1 fruit fly cellular context compared by ENCODE assay signal in genomic region chr2L:5042076-5042475, dm6.
TF ChIP-seq lines count a peak whose summit lies in the region.

No protein-coding gene starts in this region.

TF ChIP-seq in whole organism, embryonic, 481 proteins besides CTCF, POLR2A, EP300 and RAD21 (continued from another document and continues in another):
- TF ChIP-seq CG8478 (optimal IDR thresholded peaks at IDR 0.05; lab: Kevin White, UChicago), result no peak
- no peak for TF ChIP-seq CG12744 (GFP tag; optimal IDR thresholded peaks at IDR 0.05; lab: Kevin White, UChicago)
- TF ChIP-seq fd102C (GFP tag; optimal IDR thresholded peaks at IDR 0.05; lab: Kevin White, UChicago), result no peak
- no peak for TF ChIP-seq CG31224 (GFP tag; IDR thresholded peaks at IDR 0.05; lab: Robert Waterston, UW)
- TF ChIP-seq az2 (GFP tag; optimal IDR thresholded peaks at IDR 0.05; lab: Kevin White, UChicago), result no peak
- TF ChIP-seq bbx (GFP tag; IDR thresholded peaks at IDR 0.05; lab: Robert Waterston, UW; ENCODE audit: partially characterized antibody), result no peak
- TF ChIP-seq nmo (GFP tag; optimal IDR thresholded peaks at IDR 0.05; lab: Kevin White, UChicago), result peak; percentile 27
- TF ChIP-seq Hr39 (optimal IDR thresholded peaks at IDR 0.05; lab: Kevin White, UChicago), result no peak
- no peak for TF ChIP-seq kay (GFP tag; optimal IDR thresholded peaks at IDR 0.05; lab: Kevin White, UChicago)
- no peak for TF ChIP-seq CG4820 (GFP tag; optimal IDR thresholded peaks at IDR 0.05; lab: Kevin White, UChicago)
- no peak for TF ChIP-seq fd3F (GFP tag; optimal IDR thresholded peaks at IDR 0.05; lab: Kevin White, UChicago)
- TF ChIP-seq CG13296 (GFP tag; optimal IDR thresholded peaks at IDR 0.05; lab: Kevin White, UChicago), result no peak
- TF ChIP-seq pum (GFP tag; optimal IDR thresholded peaks at IDR 0.05; lab: Kevin White, UChicago), result no peak
- TF ChIP-seq sug (tag; optimal IDR thresholded peaks at IDR 0.05; lab: Kevin White, UChicago), result no peak
- TF ChIP-seq Optix (GFP tag; IDR thresholded peaks at IDR 0.05; lab: Robert Waterston, UW), result no peak
- TF ChIP-seq run (tag; optimal IDR thresholded peaks at IDR 0.05; lab: Kevin White, UChicago), result no peak
- TF ChIP-seq CG12236 (GFP tag; optimal IDR thresholded peaks at IDR 0.05; lab: Kevin White, UChicago), result no peak
- no peak for TF ChIP-seq cato (GFP tag; optimal IDR thresholded peaks at IDR 0.05; lab: Kevin White, UChicago; ENCODE audit: borderline replicate concordance)
- no peak for TF ChIP-seq CG2875 (GFP tag; optimal IDR thresholded peaks at IDR 0.05; lab: Kevin White, UChicago)
- no peak for TF ChIP-seq Fer2 (tag; optimal IDR thresholded peaks at IDR 0.05; lab: Kevin White, UChicago)
- no peak for TF ChIP-seq NFAT (GFP tag; IDR thresholded peaks at IDR 0.05; lab: Robert Waterston, UW)
- no peak for TF ChIP-seq scrt (GFP tag; optimal IDR thresholded peaks at IDR 0.05; lab: Kevin White, UChicago)
- no peak for TF ChIP-seq slp2 (GFP tag; optimal IDR thresholded peaks at IDR 0.05; lab: Kevin White, UChicago)
- TF ChIP-seq Deaf1 (tag; optimal IDR thresholded peaks at IDR 0.05; lab: Kevin White, UChicago), result no peak
- no peak for TF ChIP-seq CG5245 (GFP tag; optimal IDR thresholded peaks at IDR 0.05; lab: Kevin White, UChicago)
- no peak for TF ChIP-seq exex (tag; optimal IDR thresholded peaks at IDR 0.05; lab: Kevin White, UChicago)
- peak in 1 of 3 experiments; percentile 57 for TF ChIP-seq lola (GFP tag; optimal IDR thresholded peaks at IDR 0.05; lab: Kevin White, UChicago)
- TF ChIP-seq ato (GFP tag; IDR thresholded peaks at IDR 0.05; lab: Robert Waterston, UW; ENCODE audit: partially characterized antibody), result no peak
- no peak for TF ChIP-seq HLHmδ (GFP tag; optimal IDR thresholded peaks at IDR 0.05; lab: Kevin White, UChicago)
- no peak for TF ChIP-seq CG2199 (GFP tag; IDR thresholded peaks at IDR 0.05; lab: Robert Waterston, UW)
- no peak for TF ChIP-seq Lhr (GFP tag; optimal IDR thresholded peaks at IDR 0.05; lab: Kevin White, UChicago)
- no peak for TF ChIP-seq CG3065 (GFP tag; optimal IDR thresholded peaks at IDR 0.05; lab: Kevin White, UChicago)
- TF ChIP-seq bsh (GFP tag; optimal IDR thresholded peaks at IDR 0.05; lab: Kevin White, UChicago), result peak in 1 of 2 experiments; percentile 53
- TF ChIP-seq CG11398 (GFP tag; optimal IDR thresholded peaks at IDR 0.05; lab: Kevin White, UChicago), result no peak
- peak; percentile 42 for TF ChIP-seq grau (tag; optimal IDR thresholded peaks at IDR 0.05; lab: Kevin White, UChicago)
- TF ChIP-seq CG7556 (GFP tag; optimal IDR thresholded peaks at IDR 0.05; lab: Kevin White, UChicago), result no peak
- TF ChIP-seq CG4617 (GFP tag; optimal IDR thresholded peaks at IDR 0.05; lab: Kevin White, UChicago; ENCODE audit: borderline replicate concordance), result no peak
- no peak for TF ChIP-seq maf-S (GFP tag; optimal IDR thresholded peaks at IDR 0.05; lab: Kevin White, UChicago)
- no peak for TF ChIP-seq bab2 (GFP tag; optimal IDR thresholded peaks at IDR 0.05; lab: Kevin White, UChicago)
- TF ChIP-seq CG13894 (tag; optimal IDR thresholded peaks at IDR 0.05; lab: Kevin White, UChicago), result no peak
- peak; percentile 17 for TF ChIP-seq CG1602 (GFP tag; optimal IDR thresholded peaks at IDR 0.05; lab: Kevin White, UChicago)
- TF ChIP-seq CG12769 (tag; optimal IDR thresholded peaks at IDR 0.05; lab: Kevin White, UChicago), result no peak
- TF ChIP-seq Side (GFP tag; optimal IDR thresholded peaks at IDR 0.05; lab: Kevin White, UChicago), result no peak
- TF ChIP-seq Neu2 (GFP tag; optimal IDR thresholded peaks at IDR 0.05; lab: Kevin White, UChicago; ENCODE audit: borderline replicate concordance), result no peak
- no peak for TF ChIP-seq CG11093 (GFP tag; IDR thresholded peaks at IDR 0.05; lab: Robert Waterston, UW)
- TF ChIP-seq Dbx (GFP tag; IDR thresholded peaks at IDR 0.05; lab: Robert Waterston, UW), result no peak
- no peak for TF ChIP-seq tio (GFP tag; optimal IDR thresholded peaks at IDR 0.05; lab: Kevin White, UChicago)
- no peak for TF ChIP-seq Meics (GFP tag; optimal IDR thresholded peaks at IDR 0.05; lab: Kevin White, UChicago)
- TF ChIP-seq zf30C (GFP tag; optimal IDR thresholded peaks at IDR 0.05; lab: Kevin White, UChicago), result peak; percentile 43
- TF ChIP-seq CG4730 (GFP tag; IDR thresholded peaks at IDR 0.05; lab: Robert Waterston, UW), result no peak
- no peak for TF ChIP-seq org-1 (GFP tag; optimal IDR thresholded peaks at IDR 0.05; lab: Kevin White, UChicago)
- TF ChIP-seq h (optimal IDR thresholded peaks at IDR 0.05; lab: Kevin White, UChicago), result no peak
- TF ChIP-seq Hr51 (GFP tag; optimal IDR thresholded peaks at IDR 0.05; lab: Kevin White, UChicago), result peak in 1 of 2 experiments; percentile 40
- no peak for TF ChIP-seq zfh2 (GFP tag; optimal IDR thresholded peaks at IDR 0.05; lab: Kevin White, UChicago)
- no peak for TF ChIP-seq CG11723 (GFP tag; optimal IDR thresholded peaks at IDR 0.05; lab: Kevin White, UChicago)
- TF ChIP-seq gt (GFP tag; IDR thresholded peaks at IDR 0.05; lab: Robert Waterston, UW), result no peak
- TF ChIP-seq sima (GFP tag; optimal IDR thresholded peaks at IDR 0.05; lab: Kevin White, UChicago), result no peak
- TF ChIP-seq tin (GFP tag; optimal IDR thresholded peaks at IDR 0.05; lab: Kevin White, UChicago), result no peak
- no peak for TF ChIP-seq sr (GFP tag; IDR thresholded peaks at IDR 0.05; lab: Robert Waterston, UW)
- TF ChIP-seq CG14050 (GFP tag; IDR thresholded peaks at IDR 0.05; lab: Robert Waterston, UW), result no peak
- TF ChIP-seq luna (GFP tag; optimal IDR thresholded peaks at IDR 0.05; lab: Kevin White, UChicago), result no peak
- TF ChIP-seq CG15269 (tag; optimal IDR thresholded peaks at IDR 0.05; lab: Kevin White, UChicago), result peak; percentile 23
- no peak for TF ChIP-seq ewg (GFP tag; optimal IDR thresholded peaks at IDR 0.05; lab: Kevin White, UChicago)
- no peak for TF ChIP-seq ro (GFP tag; IDR thresholded peaks at IDR 0.05; lab: Robert Waterston, UW)
- TF ChIP-seq CG16813 (GFP tag; IDR thresholded peaks at IDR 0.05; lab: Robert Waterston, UW; ENCODE audit: partially characterized antibody), result no peak
- peak; percentile 62 for TF ChIP-seq dmrt11E (tag; optimal IDR thresholded peaks at IDR 0.05; lab: Kevin White, UChicago)
- no peak for TF ChIP-seq gcm2 (GFP tag; optimal IDR thresholded peaks at IDR 0.05; lab: Kevin White, UChicago)
- peak; percentile 53; the same call in 2 of the 3 replicates for TF ChIP-seq CG17361 (GFP tag; IDR thresholded peaks at IDR 0.05; lab: Robert Waterston, UW)
- TF ChIP-seq gem (tag; optimal IDR thresholded peaks at IDR 0.05; lab: Kevin White, UChicago), result no peak
- TF ChIP-seq CG17385 (GFP tag; optimal IDR thresholded peaks at IDR 0.05; lab: Kevin White, UChicago), result peak; percentile 27
- peak; percentile 54 for TF ChIP-seq CoRest (tag; optimal IDR thresholded peaks at IDR 0.05; lab: Kevin White, UChicago)
- no peak for TF ChIP-seq salm (tag; optimal IDR thresholded peaks at IDR 0.05; lab: Kevin White, UChicago)
- no peak for TF ChIP-seq CG33213 (GFP tag; optimal IDR thresholded peaks at IDR 0.05; lab: Kevin White, UChicago)
- no peak for TF ChIP-seq fru (optimal IDR thresholded peaks at IDR 0.05; lab: Kevin White, UChicago)
- TF ChIP-seq CG15601 (tag; optimal IDR thresholded peaks at IDR 0.05; lab: Kevin White, UChicago), result no peak
- TF ChIP-seq nerfin-1 (tag; optimal IDR thresholded peaks at IDR 0.05; lab: Kevin White, UChicago), result peak; percentile 25
- no peak for TF ChIP-seq Abd-B (GFP tag; optimal IDR thresholded peaks at IDR 0.05; lab: Kevin White, UChicago)
- peak; percentile 46 for TF ChIP-seq zen (tag; optimal IDR thresholded peaks at IDR 0.05; lab: Kevin White, UChicago)
- no peak for TF ChIP-seq HHEX (GFP tag; optimal IDR thresholded peaks at IDR 0.05; lab: Kevin White, UChicago)
- TF ChIP-seq CG17328 (GFP tag; IDR thresholded peaks at IDR 0.05; lab: Robert Waterston, UW), result peak; percentile 30; the same call in 1 of the 2 replicates
- no peak for TF ChIP-seq pita (GFP tag; optimal IDR thresholded peaks at IDR 0.05; lab: Kevin White, UChicago)
- peak; percentile 62 for TF ChIP-seq CG2678 (tag; optimal IDR thresholded peaks at IDR 0.05; lab: Kevin White, UChicago)
- no peak for TF ChIP-seq inv (GFP tag; IDR thresholded peaks at IDR 0.05; lab: Robert Waterston, UW; ENCODE audit: partially characterized antibody)
- TF ChIP-seq Mes4 (GFP tag; optimal IDR thresholded peaks at IDR 0.05; lab: Kevin White, UChicago), result no peak
- TF ChIP-seq lov (optimal IDR thresholded peaks at IDR 0.05; lab: Kevin White, UChicago), result no peak
- TF ChIP-seq lov (GFP tag; IDR thresholded peaks at IDR 0.05; lab: Robert Waterston, UW), result no peak
- TF ChIP-seq CG8290 (GFP tag; optimal IDR thresholded peaks at IDR 0.05; lab: Kevin White, UChicago), result no peak
- no peak for TF ChIP-seq CG8290 (tag; optimal IDR thresholded peaks at IDR 0.05; lab: Kevin White, UChicago)
- TF ChIP-seq en (GFP tag; optimal IDR thresholded peaks at IDR 0.05; lab: Kevin White, UChicago), result no peak
- peak; percentile 88 for TF ChIP-seq sens (GFP tag; lab: Kevin White, UChicago)
- peak; percentile 31 for TF ChIP-seq CG17359 (tag; optimal IDR thresholded peaks at IDR 0.05; lab: Kevin White, UChicago)
- no peak for TF ChIP-seq BEAF-32 (GFP tag; optimal IDR thresholded peaks at IDR 0.05; lab: Kevin White, UChicago)
- TF ChIP-seq CG15696 (tag; optimal IDR thresholded peaks at IDR 0.05; lab: Kevin White, UChicago), result peak; percentile 55
- TF ChIP-seq Hr3 (GFP tag; optimal IDR thresholded peaks at IDR 0.05; lab: Kevin White, UChicago), result no peak
- TF ChIP-seq br (optimal IDR thresholded peaks at IDR 0.05; lab: Kevin White, UChicago), result no peak
- TF ChIP-seq CG32532 (GFP tag; IDR thresholded peaks at IDR 0.05; lab: Robert Waterston, UW), result no peak
- TF ChIP-seq dmrt99B (tag; optimal IDR thresholded peaks at IDR 0.05; lab: Kevin White, UChicago), result peak; percentile 37
- TF ChIP-seq Lpt (GFP tag; optimal IDR thresholded peaks at IDR 0.05; lab: Kevin White, UChicago), result no peak
- no peak for TF ChIP-seq Trl (optimal IDR thresholded peaks at IDR 0.05; lab: Kevin White, UChicago)
- no peak for TF ChIP-seq Trl (GFP tag; optimal IDR thresholded peaks at IDR 0.05; lab: Kevin White, UChicago)
- TF ChIP-seq Spps (tag; optimal IDR thresholded peaks at IDR 0.05; lab: Kevin White, UChicago), result no peak
- peak; percentile 88 for TF ChIP-seq CG11696 (GFP tag; IDR thresholded peaks at IDR 0.05; lab: Robert Waterston, UW)
- TF ChIP-seq Camta (GFP tag; optimal IDR thresholded peaks at IDR 0.05; lab: Kevin White, UChicago), result no peak
- no peak for TF ChIP-seq CG3838 (GFP tag; optimal IDR thresholded peaks at IDR 0.05; lab: Kevin White, UChicago)
- no peak for TF ChIP-seq sens-2 (GFP tag; IDR thresholded peaks at IDR 0.05; lab: Robert Waterston, UW)
- TF ChIP-seq jing (GFP tag; optimal IDR thresholded peaks at IDR 0.05; lab: Kevin White, UChicago), result no peak
- TF ChIP-seq Gsc (GFP tag; IDR thresholded peaks at IDR 0.05; lab: Robert Waterston, UW), result no peak
- no peak for TF ChIP-seq CG5953 (GFP tag; IDR thresholded peaks at IDR 0.05; lab: Robert Waterston, UW)
- TF ChIP-seq CG9797 (GFP tag; optimal IDR thresholded peaks at IDR 0.05; lab: Kevin White, UChicago), result no peak
- 0 out of 2 replicates have a peak, but pooled peaks have one; percentile 32 for TF ChIP-seq CG6689 (GFP tag; IDR thresholded peaks at IDR 0.05; lab: Robert Waterston, UW)
- peak; percentile 1 for TF ChIP-seq Nf-YB (GFP tag; optimal IDR thresholded peaks at IDR 0.05; lab: Kevin White, UChicago)
- TF ChIP-seq insv (GFP tag; optimal IDR thresholded peaks at IDR 0.05; lab: Kevin White, UChicago), result no peak
- no peak for TF ChIP-seq ap (GFP tag; IDR thresholded peaks at IDR 0.05; lab: Robert Waterston, UW)
- TF ChIP-seq CG3995 (GFP tag; optimal IDR thresholded peaks at IDR 0.05; lab: Kevin White, UChicago), result no peak
- TF ChIP-seq MTF-1 (GFP tag; optimal IDR thresholded peaks at IDR 0.05; lab: Kevin White, UChicago; ENCODE audit: borderline replicate concordance), result no peak
- TF ChIP-seq row (GFP tag; IDR thresholded peaks at IDR 0.05; lab: Robert Waterston, UW), result peak; percentile 48
- TF ChIP-seq CG7786 (GFP tag; optimal IDR thresholded peaks at IDR 0.05; lab: Kevin White, UChicago), result no peak
- TF ChIP-seq CG17802 (tag; optimal IDR thresholded peaks at IDR 0.05; lab: Kevin White, UChicago), result no peak
- TF ChIP-seq Opbp (GFP tag; IDR thresholded peaks at IDR 0.05; lab: Robert Waterston, UW; ENCODE audit: partially characterized antibody), result no peak
- TF ChIP-seq Rfx (GFP tag; IDR thresholded peaks at IDR 0.05; lab: Robert Waterston, UW), result no peak
- TF ChIP-seq CG4328 (GFP tag; optimal IDR thresholded peaks at IDR 0.05; lab: Kevin White, UChicago), result no peak
- TF ChIP-seq dysf (GFP tag; IDR thresholded peaks at IDR 0.05; lab: Robert Waterston, UW), result no peak
- no peak for TF ChIP-seq disco-r (GFP tag; optimal IDR thresholded peaks at IDR 0.05; lab: Kevin White, UChicago)
- TF ChIP-seq jumu (GFP tag; optimal IDR thresholded peaks at IDR 0.05; lab: Kevin White, UChicago), result no peak
- no peak for TF ChIP-seq D (optimal IDR thresholded peaks at IDR 0.05; lab: Kevin White, UChicago)
- no peak for TF ChIP-seq D (GFP tag; optimal IDR thresholded peaks at IDR 0.05; lab: Kevin White, UChicago)
- TF ChIP-seq ken (GFP tag; IDR thresholded peaks at IDR 0.05; lab: Robert Waterston, UW), result peak; percentile 32; the same call in 1 of the 3 replicates
- no peak for TF ChIP-seq ssp (GFP tag; IDR thresholded peaks at IDR 0.05; lab: Robert Waterston, UW)
- TF ChIP-seq CG4707 (GFP tag; optimal IDR thresholded peaks at IDR 0.05; lab: Kevin White, UChicago), result no peak
- TF ChIP-seq CG1024 (GFP tag; IDR thresholded peaks at IDR 0.05; lab: Robert Waterston, UW), result no peak
- TF ChIP-seq ac (GFP tag; optimal IDR thresholded peaks at IDR 0.05; lab: Kevin White, UChicago), result no peak
- TF ChIP-seq Sry-β (GFP tag; optimal IDR thresholded peaks at IDR 0.05; lab: Kevin White, UChicago), result no peak
- TF ChIP-seq CG9215 (GFP tag; IDR thresholded peaks at IDR 0.05; lab: Robert Waterston, UW), result no peak
- TF ChIP-seq pzg (GFP tag; optimal IDR thresholded peaks at IDR 0.05; lab: Kevin White, UChicago), result no peak
- TF ChIP-seq CG2129 (GFP tag; IDR thresholded peaks at IDR 0.05; lab: Robert Waterston, UW; ENCODE audit: partially characterized antibody), result no peak
- no peak for TF ChIP-seq tgo (GFP tag; IDR thresholded peaks at IDR 0.05; lab: Robert Waterston, UW)
- no peak for TF ChIP-seq tna (GFP tag; IDR thresholded peaks at IDR 0.05; lab: Robert Waterston, UW; ENCODE audit: partially characterized antibody)
- TF ChIP-seq Fer3 (tag; optimal IDR thresholded peaks at IDR 0.05; lab: Kevin White, UChicago), result peak; percentile 11
- no peak for TF ChIP-seq CG3407 (GFP tag; optimal IDR thresholded peaks at IDR 0.05; lab: Kevin White, UChicago)
